Fruit fly (Drosophila melanogaster): ENCODE data around the gene Sh3beta.

Sh3beta gene

DNA sequence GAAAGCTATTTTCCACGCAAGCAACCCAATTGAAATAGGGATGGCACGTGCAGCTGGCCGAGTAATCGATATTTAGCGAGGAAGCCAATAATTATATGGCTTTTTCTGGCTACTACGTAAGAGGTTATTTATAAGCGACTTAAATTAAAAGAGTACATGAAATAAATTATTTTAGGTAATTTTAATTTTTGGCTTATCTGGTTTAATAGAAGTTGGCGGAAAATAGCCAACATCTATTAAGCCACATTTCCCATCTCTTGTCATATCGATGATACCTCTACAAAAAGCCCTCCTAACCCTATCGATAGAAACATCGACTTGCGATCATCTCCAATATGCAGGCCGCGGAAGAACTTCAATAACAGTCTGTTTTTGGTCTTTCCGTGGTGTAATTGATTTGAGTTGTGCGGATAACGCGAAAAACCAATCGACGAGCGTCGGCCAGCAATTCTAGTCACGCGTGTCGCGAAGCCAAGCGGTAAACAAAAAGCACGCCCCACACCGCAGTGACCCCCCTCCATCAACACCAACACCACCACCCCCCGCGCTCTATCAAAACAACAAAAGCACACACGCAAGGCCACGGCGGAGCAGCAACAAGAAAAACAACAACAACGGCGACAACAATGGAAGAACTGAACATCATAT is 21.0 kb downstream of the Sh3beta start, which contains the start of the genes Srp19 and qm (continued):
- TF ChIP-seq Tbp (GFP tag; optimal IDR thresholded peaks at IDR 0.05) (no peak), Poxn (GFP tag; IDR thresholded peaks at IDR 0.05) (no peak), ken (GFP tag; IDR thresholded peaks at IDR 0.05) (0 out of 3 replicates have a peak, but pooled peaks have one; percentile 58), sim (GFP tag; IDR thresholded peaks at IDR 0.05) (0 out of 2 replicates have a peak, but pooled peaks have one; percentile 31), CG32532 (GFP tag; IDR thresholded peaks at IDR 0.05) (peak; percentile 50), CG18262 (tag; optimal IDR thresholded peaks at IDR 0.05) (peak; percentile 45), CG11085 (GFP tag; IDR thresholded peaks at IDR 0.05) (0 out of 2 replicates have a peak, but pooled peaks have one; percentile 12), Ada2b (GFP tag; IDR thresholded peaks at IDR 0.05) (peak; percentile 31; the same call in 1 of the 2 replicates), ranshi (GFP tag; IDR thresholded peaks at IDR 0.05) (peak; percentile 18; the same call in 1 of the 2 replicates), Max (GFP tag; optimal IDR thresholded peaks at IDR 0.05) (peak; percentile 44), Hmr (GFP tag; optimal IDR thresholded peaks at IDR 0.05) (peak; percentile 62), CG12744 (GFP tag; optimal IDR thresholded peaks at IDR 0.05) (peak; percentile 13), Aef1 (GFP tag; IDR thresholded peaks at IDR 0.05) (peak; percentile 88), CG8281 (tag; optimal IDR thresholded peaks at IDR 0.05) (no peak), unc-4 (GFP tag; IDR thresholded peaks at IDR 0.05; ENCODE audit: partially characterized antibody) (peak; percentile 87), jigr1 (GFP tag; IDR thresholded peaks at IDR 0.05) (no peak), Adf1 (GFP tag; IDR thresholded peaks at IDR 0.05) (peak; percentile 41), Ptx1 (GFP tag; IDR thresholded peaks at IDR 0.05) (peak; percentile 54; the same call in 1 of the 2 replicates)

DNA sequence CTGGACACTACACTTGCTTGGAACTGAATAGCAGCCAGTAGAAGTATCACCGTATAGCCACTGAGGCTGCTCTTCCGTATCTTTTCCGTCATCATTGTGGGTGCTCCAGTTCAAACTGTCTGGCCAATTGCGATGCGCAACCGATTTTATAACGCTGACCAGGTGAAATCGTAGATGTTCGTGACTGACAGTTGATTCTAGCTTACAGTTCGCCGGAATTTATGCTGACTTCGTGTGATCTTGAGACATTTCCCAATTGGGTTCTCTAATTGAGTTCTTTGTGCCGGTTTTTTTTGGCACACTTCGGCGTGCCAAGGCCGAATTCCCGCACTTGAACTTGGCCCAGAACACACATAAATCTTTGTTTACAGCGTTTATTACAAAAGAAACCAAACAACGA is 22.1 kb downstream of the Sh3beta start, which contains the start of gene CG14834:
Gene CG14834, minus strand, starts transcription at position 173 of the 400 bp plus-strand sequence.
- TF ChIP-seq Dfd (GFP tag; optimal IDR thresholded peaks at IDR 0.05) = no peak
- TF ChIP-seq pzg (GFP tag; optimal IDR thresholded peaks at IDR 0.05) = no peak
- TF ChIP-seq Ptx1 (GFP tag; IDR thresholded peaks at IDR 0.05) = no peak
- TF ChIP-seq dm (GFP tag; optimal IDR thresholded peaks at IDR 0.05) = no peak
- TF ChIP-seq Hr51 (GFP tag; optimal IDR thresholded peaks at IDR 0.05) = no peak

DNA sequence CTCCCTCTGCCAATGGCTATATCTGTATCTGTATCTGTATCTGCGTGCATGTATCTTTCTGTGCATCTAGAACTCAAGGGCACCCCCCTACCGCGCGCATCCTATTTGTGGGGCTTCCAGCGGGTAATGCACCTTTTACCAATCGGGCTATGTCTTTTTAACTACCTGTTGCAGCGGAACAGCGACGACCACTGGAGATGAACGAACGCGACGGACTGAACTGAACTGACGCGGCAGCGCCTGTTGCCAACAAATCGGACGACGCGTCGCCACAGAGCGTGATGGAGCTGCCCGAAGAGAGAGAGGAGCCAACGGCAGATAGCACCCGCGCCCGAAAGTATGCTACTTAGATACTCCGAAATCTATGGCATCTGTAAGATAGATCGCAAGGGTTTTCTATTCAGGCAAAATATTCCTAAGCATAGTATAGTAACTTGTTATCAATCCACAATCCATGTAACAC is 24.1 kb downstream of the Sh3beta start, which contains the start of gene Cln7:
Gene Cln7, minus strand, starts transcription at position 219 of the 463 bp plus-strand sequence.
- TF ChIP-seq ewg (GFP tag; optimal IDR thresholded peaks at IDR 0.05) = no peak
- no peak for TF ChIP-seq CG14860 (GFP tag; IDR thresholded peaks at IDR 0.05; ENCODE audit: partially characterized antibody)
- peak; percentile 92 for TF ChIP-seq Med (GFP tag)
- TF ChIP-seq CG18011 (GFP tag; optimal IDR thresholded peaks at IDR 0.05) = no peak
- peak; percentile 38; the same call in 1 of the 2 replicates for TF ChIP-seq Bgb (GFP tag; IDR thresholded peaks at IDR 0.05; ENCODE audit: partially characterized antibody)
- peak; percentile 44; the same call in 1 of the 2 replicates for TF ChIP-seq amos (GFP tag; IDR thresholded peaks at IDR 0.05; ENCODE audit: partially characterized antibody)
- peak; percentile 34 for TF ChIP-seq chn (GFP tag; optimal IDR thresholded peaks at IDR 0.05)
- TF ChIP-seq kay (GFP tag; optimal IDR thresholded peaks at IDR 0.05) = peak; percentile 8
- TF ChIP-seq sr (GFP tag; IDR thresholded peaks at IDR 0.05) = peak; percentile 44; the same call in 1 of the 3 replicates
- TF ChIP-seq CG2116 (GFP tag; optimal IDR thresholded peaks at IDR 0.05) = peak; percentile 5
- TF ChIP-seq trem (tag; optimal IDR thresholded peaks at IDR 0.05) = peak; percentile 31
- TF ChIP-seq CG8359 (GFP tag; optimal IDR thresholded peaks at IDR 0.05; ENCODE audit: borderline replicate concordance) = peak; percentile 2
- TF ChIP-seq CG12659 (GFP tag; optimal IDR thresholded peaks at IDR 0.05) = peak; percentile 31
- peak; percentile 0 for TF ChIP-seq gfzf (GFP tag; optimal IDR thresholded peaks at IDR 0.05)
- TF ChIP-seq CG12071 (GFP tag; optimal IDR thresholded peaks at IDR 0.05) = peak; percentile 70
- TF ChIP-seq CG2875 (GFP tag; optimal IDR thresholded peaks at IDR 0.05) = peak; percentile 39
- TF ChIP-seq CG15269 (tag; optimal IDR thresholded peaks at IDR 0.05) = peak; percentile 26
- TF ChIP-seq CG1832 (GFP tag; optimal IDR thresholded peaks at IDR 0.05) = peak; percentile 22
- TF ChIP-seq CG11398 (GFP tag; optimal IDR thresholded peaks at IDR 0.05) = peak; percentile 26
- peak; percentile 89 for TF ChIP-seq kni (GFP tag; optimal IDR thresholded peaks at IDR 0.05)
- peak; percentile 2 for TF ChIP-seq CG8388 (GFP tag; optimal IDR thresholded peaks at IDR 0.05)
- peak; percentile 15 for TF ChIP-seq schlank (tag; optimal IDR thresholded peaks at IDR 0.05)
- peak; percentile 7 for TF ChIP-seq salm (tag; optimal IDR thresholded peaks at IDR 0.05)
- TF ChIP-seq CG2678 (tag; optimal IDR thresholded peaks at IDR 0.05) = no peak
